Worm (Caenorhabditis elegans) whole organism, L4/young adult: ENCODE measurements around the gene ins-1.

Source experiments
- W03F9.2 ChIP-seq: fragments of 150-350 bp; optimal IDR thresholded peaks from 2 replicates; lab custom pipeline; 2014; ENCODE audit warnings: missing biosample characterization, missing genetic modification characterization
- dao-5 ChIP-seq: sonication (generic microtip); optimal IDR thresholded peaks from 2 replicates; lab custom pipeline; 2016; ENCODE audit warnings: missing genotype, missing genetic modification characterization, moderate library complexity, missing compliant biosample characterization
- him-1 ChIP-seq: sonication (generic microtip); optimal IDR thresholded peaks from 2 replicates; lab custom pipeline; 2016; ENCODE audit warnings: missing genotype, missing genetic modification reagents, missing genetic modification characterization, missing compliant biosample characterization

ce11 chrIV:10457137-10457536 is 20.6 kb downstream of the ins-1 start, which contains the start of gene srb-17:
- TF ChIP-seq him-1 (tag; lab: Kevin White, UChicago), result no peak
- no peak for TF ChIP-seq W03F9.2 (tag; lab: Kevin White, UChicago)
- no peak for TF ChIP-seq dao-5 (tag; lab: Kevin White, UChicago)
